Worm (Caenorhabditis elegans): ENCODE measurements around the gene ttr-40.

ce11 chrV:9373473-9373872 lies 18.2 kb upstream of the ttr-40 start, which contains the start of gene E02C12.8:
- TF ChIP-seq him-1 (tag; optimal IDR thresholded peaks at IDR 0.05) (no peak), dao-5 (tag; optimal IDR thresholded peaks at IDR 0.05) (no peak)
